Fruit fly (Drosophila melanogaster) whole organism, pupa: Measurements from ENCODE around the gene msi.

Source experiments
- CG10348 ChIP-seq: fragments of 200-800 bp; sonication (Bioruptor generic); IDR thresholded peaks from 2 replicates; pipeline ENCODE4 v1.3.6; 2022; ENCODE audit warnings: missing biosample characterization, missing genetic modification characterization
- CG12605 ChIP-seq: fragments of 200-800 bp; sonication (Bioruptor generic); IDR thresholded peaks from 2 replicates; pipeline ENCODE4 v1.3.6; 2022; ENCODE audit warnings: missing biosample characterization, missing genetic modification characterization
- CG13204 ChIP-seq: fragments of 200-800 bp; sonication (Bioruptor generic); optimal IDR thresholded peaks from 2 replicates; lab custom pipeline; 2018; ENCODE audit warnings: missing biosample characterization, mild to moderate bottlenecking, missing genetic modification characterization, moderate library complexity
- CG14655 ChIP-seq: fragments of 200-800 bp; sonication (Bioruptor generic); optimal IDR thresholded peaks from 3 replicates; lab custom pipeline; 2017; ENCODE audit warnings: mild to moderate bottlenecking, missing biosample characterization, missing genetic modification reagents, missing genetic modification characterization
- CG15710 ChIP-seq: fragments of 200-800 bp; sonication (Bioruptor generic); optimal IDR thresholded peaks from 2 replicates; lab custom pipeline; 2018; ENCODE audit warnings: missing biosample characterization, mild to moderate bottlenecking, missing genetic modification characterization, moderate library complexity
- CG17806 ChIP-seq: fragments of 200-800 bp; sonication (Bioruptor generic); optimal IDR thresholded peaks from 2 replicates; lab custom pipeline; 2018; ENCODE audit warnings: missing biosample characterization, mild to moderate bottlenecking, missing genetic modification characterization, moderate library complexity
- CG32121 ChIP-seq: fragments of 200-800 bp; sonication (Bioruptor generic); IDR thresholded peaks from 2 replicates; pipeline ENCODE4 v1.3.6; 2022; ENCODE audit warnings: missing biosample characterization, missing genetic modification characterization
- CG34367 ChIP-seq: fragments of 200-800 bp; sonication (Bioruptor generic); optimal IDR thresholded peaks from 2 replicates; lab custom pipeline; 2018; ENCODE audit warnings: missing biosample characterization, mild to moderate bottlenecking, missing genetic modification characterization
- CG4496 ChIP-seq: fragments of 200-800 bp; sonication (Bioruptor generic); IDR thresholded peaks from 3 replicates; pipeline ENCODE4 v1.3.6; 2022; ENCODE audit warnings: missing biosample characterization, missing genetic modification characterization
- CG8159 ChIP-seq: fragments of 200-800 bp; sonication (Bioruptor generic); optimal IDR thresholded peaks from 3 replicates; lab custom pipeline; 2018; ENCODE audit warnings: missing biosample characterization, mild to moderate bottlenecking, missing genetic modification characterization, moderate library complexity
- CG8301 ChIP-seq: fragments of 200-800 bp; sonication (Bioruptor generic); optimal IDR thresholded peaks from 2 replicates; lab custom pipeline; 2018; ENCODE audit warnings: missing biosample characterization, mild to moderate bottlenecking, missing genetic modification characterization
- CG9948 ChIP-seq: fragments of 200-800 bp; sonication (Bioruptor generic); optimal IDR thresholded peaks from 2 replicates; lab custom pipeline; 2018; ENCODE audit warnings: missing biosample characterization, mild to moderate bottlenecking, missing genetic modification characterization, moderate library complexity
- D1 ChIP-seq: fragments of 200-800 bp; sonication (Bioruptor generic); optimal IDR thresholded peaks from 2 replicates; lab custom pipeline; 2018; ENCODE audit warnings: missing biosample characterization, mild to moderate bottlenecking, missing genetic modification characterization, moderate library complexity
- EcR ChIP-seq: fragments of 200-800 bp; sonication (Bioruptor generic); optimal IDR thresholded peaks from 3 replicates; lab custom pipeline; 2019; ENCODE audit warnings: missing biosample characterization, missing genetic modification characterization, mild to moderate bottlenecking, moderate library complexity, missing genetic modification reagents
- Ets98B ChIP-seq: fragments of 200-800 bp; sonication (Bioruptor generic); IDR thresholded peaks from 2 replicates; pipeline ENCODE4 v1.3.6; 2022; ENCODE audit warnings: missing biosample characterization, missing genetic modification characterization
- Pif1A ChIP-seq: fragments of 200-800 bp; sonication (Bioruptor generic); optimal IDR thresholded peaks from 3 replicates; lab custom pipeline; 2016; ENCODE audit warnings: missing biosample characterization, missing genetic modification characterization
- Pif1B ChIP-seq: fragments of 200-800 bp; sonication (Bioruptor generic); optimal IDR thresholded peaks from 3 replicates; lab custom pipeline; 2016; ENCODE audit warnings: missing biosample characterization, missing genetic modification characterization
- fd96Ca ChIP-seq: fragments of 200-800 bp; sonication (Bioruptor generic); IDR thresholded peaks from 3 replicates; pipeline ENCODE4 v1.3.6; 2022; ENCODE audit warnings: missing biosample characterization, missing genetic modification characterization
- gl ChIP-seq: fragments of 200-800 bp; sonication (Bioruptor generic); optimal IDR thresholded peaks from 2 replicates; lab custom pipeline; 2018; ENCODE audit warnings: missing biosample characterization, mild to moderate bottlenecking, missing genetic modification characterization
- rn ChIP-seq: fragments of 200-800 bp; sonication (Bioruptor generic); IDR thresholded peaks from 2 replicates; pipeline ENCODE4 v1.3.6; 2022; ENCODE audit warnings: missing biosample characterization, missing genetic modification characterization

Gene msi

dm6 chr3R:25596274-25597034 lies 80.5 kb downstream of the msi start:
- TF ChIP-seq EcR = no peak
- no peak for TF ChIP-seq Ets98B (GFP tag; lab: Robert Waterston, UW)
- TF ChIP-seq CG34367 (tag; lab: Kevin White, UChicago) = no peak
- no peak for TF ChIP-seq CG4496 (GFP tag; lab: Robert Waterston, UW)
- no peak for TF ChIP-seq gl (tag; lab: Kevin White, UChicago)
- TF ChIP-seq Pif1A (GFP tag; lab: Kevin White, UChicago) = no peak
- no peak for TF ChIP-seq CG8159 (tag; lab: Kevin White, UChicago)
- TF ChIP-seq CG14655 (GFP tag; lab: Kevin White, UChicago) = no peak
- no peak for TF ChIP-seq CG13204
- TF ChIP-seq CG8301 (tag; lab: Kevin White, UChicago) = no peak
- TF ChIP-seq CG10348 = no peak
- TF ChIP-seq fd96Ca (GFP tag; lab: Robert Waterston, UW) = no peak

- no peak for TF ChIP-seq CG13204
- no peak for TF ChIP-seq CG34367 (tag; lab: Kevin White, UChicago)
- TF ChIP-seq, all 21 proteins: peak for 0
These were observed 93.1 kb downstream of the msi start, which contains the start of gene ymp for dm6 chr3R:25609027-25609426. Gene ymp (minus strand): TSS chr3R:25609127.

- TF ChIP-seq Pif1B (GFP tag; lab: Kevin White, UChicago) (no peak), rn (no peak), gl (tag; lab: Kevin White, UChicago) (no peak), fd96Ca (GFP tag; lab: Robert Waterston, UW) (no peak), CG4496 (GFP tag; lab: Robert Waterston, UW) (no peak), CG34367 (tag; lab: Kevin White, UChicago) (no peak), CG32121 (no peak), D1 (tag; lab: Kevin White, UChicago) (no peak), Ets98B (GFP tag; lab: Robert Waterston, UW) (no peak), CG8301 (tag; lab: Kevin White, UChicago) (no peak), CG9948 (tag; lab: Kevin White, UChicago) (no peak), CG13204 (no peak), CG17806 (tag; lab: Kevin White, UChicago) (no peak), CG14655 (GFP tag; lab: Kevin White, UChicago) (no peak)
These were observed 97.4 kb downstream of the msi start, which contains the start of gene CG5079 for dm6 chr3R:25613366-25613765. Gene CG5079 (plus strand): TSS chr3R:25613666.

dm6 chr3R:25618114-25618513 lies 102.2 kb downstream of the msi start, which contains the start of gene CG5071:
Gene CG5071 (plus strand): TSS chr3R:25618414.
- no peak for TF ChIP-seq CG10348
- TF ChIP-seq, all 21 proteins: peak for 0

dm6 chr3R:25623800-25624791 lies 108.2 kb downstream of the msi start, which contains the start of gene Npl4:
Gene Npl4 (minus strand): TSS chr3R:25624662.
- TF ChIP-seq D1 (tag; lab: Kevin White, UChicago) (peak; percentile 29), CG8301 (tag; lab: Kevin White, UChicago) (no peak), EcR (no peak), CG4496 (GFP tag; lab: Robert Waterston, UW) (peak; percentile 63; the same call in 2 of the 3 replicates), CG34367 (tag; lab: Kevin White, UChicago) (no peak), rn (0 out of 2 replicates have a peak, but pooled peaks have one; percentile 7), fd96Ca (GFP tag; lab: Robert Waterston, UW) (0 out of 3 replicates have a peak, but pooled peaks have one; percentile 22), CG17806 (tag; lab: Kevin White, UChicago) (peak; percentile 51), Pif1B (GFP tag; lab: Kevin White, UChicago) (peak; percentile 16), CG12605 (GFP tag; lab: Robert Waterston, UW) (peak; percentile 28; the same call in 1 of the 2 replicates), CG8159 (tag; lab: Kevin White, UChicago) (peak; percentile 34), Ets98B (GFP tag; lab: Robert Waterston, UW) (peak; percentile 42)

dm6 chr3R:25625940-25626624 lies 110.2 kb downstream of the msi start:
- TF ChIP-seq EcR (peak; percentile 59), CG15710 (tag; lab: Kevin White, UChicago) (no peak)
- TF ChIP-seq, all 21 proteins: peak for 1
